Fruit fly (Drosophila melanogaster): ENCODE results near the gene Pli.

The Pli gene

dm6 chr3R:23889922-23890321 lies at the start of gene Pli (continued):
- TF ChIP-seq CG2199 (GFP tag; IDR thresholded peaks at IDR 0.05): no peak
- TF ChIP-seq slbo (GFP tag; IDR thresholded peaks at IDR 0.05): no peak
- no peak for TF ChIP-seq jumu (GFP tag; optimal IDR thresholded peaks at IDR 0.05)
- peak; percentile 7 for TF ChIP-seq CG2120 (GFP tag; optimal IDR thresholded peaks at IDR 0.05)
- no peak for TF ChIP-seq CG42726 (GFP tag; IDR thresholded peaks at IDR 0.05; ENCODE audit: partially characterized antibody)
- TF ChIP-seq CG4360 (GFP tag; IDR thresholded peaks at IDR 0.05): no peak
- no peak for TF ChIP-seq CG9437 (GFP tag; optimal IDR thresholded peaks at IDR 0.05)
- TF ChIP-seq Hr3 (GFP tag; optimal IDR thresholded peaks at IDR 0.05): no peak
- TF ChIP-seq h (optimal IDR thresholded peaks at IDR 0.05): no peak
- no peak for TF ChIP-seq CG18262 (tag; optimal IDR thresholded peaks at IDR 0.05)
- peak; percentile 32 for TF ChIP-seq zen (tag; optimal IDR thresholded peaks at IDR 0.05)
- no peak for TF ChIP-seq CG2889 (GFP tag; IDR thresholded peaks at IDR 0.05)
- TF ChIP-seq Trl (optimal IDR thresholded peaks at IDR 0.05): no peak
- TF ChIP-seq Trl (GFP tag; optimal IDR thresholded peaks at IDR 0.05): no peak
- TF ChIP-seq CG7271 (tag; optimal IDR thresholded peaks at IDR 0.05): peak; percentile 34
- no peak for TF ChIP-seq CG11695 (GFP tag; IDR thresholded peaks at IDR 0.05)
- TF ChIP-seq gem (tag; optimal IDR thresholded peaks at IDR 0.05): no peak
- no peak for TF ChIP-seq chn (GFP tag; optimal IDR thresholded peaks at IDR 0.05)
- no peak for TF ChIP-seq CG6854 (GFP tag; optimal IDR thresholded peaks at IDR 0.05)
- TF ChIP-seq mam (GFP tag; optimal IDR thresholded peaks at IDR 0.05): no peak
- no peak for TF ChIP-seq pho (GFP tag; optimal IDR thresholded peaks at IDR 0.05)
- TF ChIP-seq CG14441 (GFP tag; IDR thresholded peaks at IDR 0.05): no peak
- TF ChIP-seq NC2α (GFP tag; optimal IDR thresholded peaks at IDR 0.05): no peak
- no peak for TF ChIP-seq chm (GFP tag; IDR thresholded peaks at IDR 0.05)
- TF ChIP-seq CG6689 (GFP tag; IDR thresholded peaks at IDR 0.05): no peak
- TF ChIP-seq row (GFP tag; IDR thresholded peaks at IDR 0.05): no peak
- no peak for TF ChIP-seq sqz (GFP tag; optimal IDR thresholded peaks at IDR 0.05)
- TF ChIP-seq bab2 (GFP tag; optimal IDR thresholded peaks at IDR 0.05): no peak
- TF ChIP-seq pan (optimal IDR thresholded peaks at IDR 0.05): no peak
- TF ChIP-seq pan (GFP tag; optimal IDR thresholded peaks at IDR 0.05 in 1 of 2, IDR thresholded peaks at IDR 0.05 in 1 of 2): no peak
- no peak for TF ChIP-seq repo (GFP tag; optimal IDR thresholded peaks at IDR 0.05)
- TF ChIP-seq Hmx (GFP tag; optimal IDR thresholded peaks at IDR 0.05): no peak
- TF ChIP-seq CG33557 (GFP tag; optimal IDR thresholded peaks at IDR 0.05): peak; percentile 2
- no peak for TF ChIP-seq ATbp (GFP tag; optimal IDR thresholded peaks at IDR 0.05)
- peak; percentile 76 for TF ChIP-seq pita (GFP tag; optimal IDR thresholded peaks at IDR 0.05)
- TF ChIP-seq CG11560 (tag; IDR thresholded peaks at IDR 0.05): no peak
- TF ChIP-seq NK7.1 (GFP tag; optimal IDR thresholded peaks at IDR 0.05): no peak
- TF ChIP-seq zf30C (GFP tag; optimal IDR thresholded peaks at IDR 0.05): no peak
- no peak for TF ChIP-seq Bteb2 (GFP tag; optimal IDR thresholded peaks at IDR 0.05)
- no peak for TF ChIP-seq CG6654 (GFP tag; optimal IDR thresholded peaks at IDR 0.05)
- TF ChIP-seq Dref (GFP tag; IDR thresholded peaks at IDR 0.05): no peak
- TF ChIP-seq bowl (GFP tag; IDR thresholded peaks at IDR 0.05): no peak
- no peak for TF ChIP-seq Meics (GFP tag; optimal IDR thresholded peaks at IDR 0.05)
- no peak for TF ChIP-seq CG10431 (GFP tag; optimal IDR thresholded peaks at IDR 0.05)
- no peak for TF ChIP-seq btn (GFP tag; optimal IDR thresholded peaks at IDR 0.05)
- peak; percentile 58 for TF ChIP-seq sug (tag; optimal IDR thresholded peaks at IDR 0.05)
- no peak for TF ChIP-seq Six4 (GFP tag; optimal IDR thresholded peaks at IDR 0.05)
- no peak for TF ChIP-seq cad (GFP tag; optimal IDR thresholded peaks at IDR 0.05)
- no peak for TF ChIP-seq CG3065 (GFP tag; optimal IDR thresholded peaks at IDR 0.05)
- no peak for TF ChIP-seq tx (GFP tag; optimal IDR thresholded peaks at IDR 0.05)
- TF ChIP-seq dimm (GFP tag; IDR thresholded peaks at IDR 0.05): no peak
- no peak for TF ChIP-seq CG7357 (GFP tag; IDR thresholded peaks at IDR 0.05)
- no peak for TF ChIP-seq yki (optimal IDR thresholded peaks at IDR 0.05)
- TF ChIP-seq pnt (GFP tag; optimal IDR thresholded peaks at IDR 0.05): no peak
- TF ChIP-seq hth (optimal IDR thresholded peaks at IDR 0.05): no peak
- TF ChIP-seq Fer1 (GFP tag; optimal IDR thresholded peaks at IDR 0.05): peak; percentile 44

Data from whole organism, embryonic.